Worm (Caenorhabditis elegans): ENCODE results near the gene C07G1.6.

DNA sequence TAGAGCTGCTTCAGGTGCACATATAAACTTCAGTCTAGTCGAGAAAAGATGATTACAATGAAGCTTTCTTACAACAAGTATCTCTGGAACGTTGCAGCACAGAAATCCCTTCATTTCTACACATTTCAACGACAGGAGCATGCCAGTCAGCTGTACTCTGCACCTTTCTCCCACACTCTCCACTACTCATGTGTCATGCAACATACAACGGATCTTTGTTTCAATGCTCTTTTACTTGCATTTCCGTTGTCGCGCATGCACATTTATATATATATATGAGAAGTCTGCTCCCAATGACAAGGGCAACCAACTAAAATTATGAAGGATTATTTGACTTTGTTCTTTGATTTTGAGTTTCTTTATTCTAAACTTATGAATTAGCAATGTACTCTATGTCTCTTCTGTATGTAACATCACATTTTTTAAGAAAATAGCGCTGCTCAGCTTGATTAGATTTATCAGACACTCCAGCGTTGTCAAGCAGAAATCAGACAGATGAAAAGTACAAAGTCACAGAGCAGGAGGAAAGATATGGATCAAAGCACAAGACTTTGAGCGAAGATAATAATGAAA, 25.0 kb upstream of the C07G1.6 start:
- TF ChIP-seq tbx-11 (GFP tag; IDR thresholded peaks at IDR 0.05) = no peak
- TF ChIP-seq pes-1 (GFP tag; IDR thresholded peaks at IDR 0.05) = no peak
- TF ChIP-seq ama-1 (optimal IDR thresholded peaks at IDR 0.05) = no peak
- no peak for TF ChIP-seq aly-1 (tag; optimal IDR thresholded peaks at IDR 0.05)
- TF ChIP-seq ets-7 (tag; optimal IDR thresholded peaks at IDR 0.05) = no peak
- no peak for TF ChIP-seq hmbx-1 (tag; optimal IDR thresholded peaks at IDR 0.05)
